Worm (Caenorhabditis elegans): ENCODE results near the gene atg-3.

ce11 chrIV:991181-991642 lies 19.1 kb upstream of the atg-3 start:
- TF ChIP-seq unc-62 (GFP tag; optimal IDR thresholded peaks at IDR 0.05) (no peak), C04F5.9 (tag; optimal IDR thresholded peaks at IDR 0.05) (no peak), ama-1 (optimal IDR thresholded peaks at IDR 0.05) (peak; percentile 40)

Data from whole organism, L1 larva.